Worm (Caenorhabditis elegans): ENCODE data around the gene F25F2.1.

DNA sequence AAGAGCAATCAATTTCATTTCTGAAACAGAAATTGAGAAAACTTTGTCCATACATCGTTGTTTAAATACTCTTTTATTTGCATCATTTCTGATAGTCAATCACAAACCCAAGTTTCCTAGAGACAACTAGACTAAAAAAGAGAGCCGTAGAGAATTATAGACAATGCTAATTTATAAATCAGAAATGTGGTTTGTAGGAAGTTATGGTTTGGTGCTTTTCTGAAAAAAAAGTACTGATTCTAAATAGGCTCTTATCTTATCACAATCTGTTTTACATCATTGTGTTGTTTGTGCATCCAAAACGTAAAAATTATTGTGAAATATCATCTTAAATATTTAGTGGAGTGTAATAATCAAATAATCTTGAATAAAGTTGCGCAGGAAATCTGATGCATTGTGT is 31.9 kb downstream of the F25F2.1 start, which contains the start of gene ugt-62:
- TF ChIP-seq him-1 (tag; optimal IDR thresholded peaks at IDR 0.05) (no peak), dao-5 (tag; optimal IDR thresholded peaks at IDR 0.05) (no peak), W03F9.2 (tag; optimal IDR thresholded peaks at IDR 0.05) (no peak)

Measured in whole organism, L4/young adult.